Worm (Caenorhabditis elegans) whole organism, L2 larva: ENCODE measurements around the gene srg-4.

Experiments
- C34F6.9 ChIP-seq: fragments of 150-350 bp; optimal IDR thresholded peaks from 2 replicates; lab custom pipeline; 2014; ENCODE audit warnings: missing biosample characterization, missing genetic modification characterization
- F13H6.1 ChIP-seq: sonication (generic microtip); optimal IDR thresholded peaks from 2 replicates; lab custom pipeline; 2016; ENCODE audit warnings: missing genetic modification characterization, missing compliant biosample characterization
- R02D3.7 ChIP-seq: fragments of 150-350 bp; optimal IDR thresholded peaks from 2 replicates; lab custom pipeline; 2014; ENCODE audit warnings: missing biosample characterization, missing genetic modification characterization
- Y55F3AM.14 ChIP-seq: fragments of 200-800 bp; sonication (Bioruptor generic); optimal IDR thresholded peaks from 2 replicates; lab custom pipeline; 2018; ENCODE audit warnings: mild to moderate bottlenecking, missing genetic modification characterization, missing compliant biosample characterization
- ZK546.5 ChIP-seq: sonication (generic microtip); optimal IDR thresholded peaks from 2 replicates; lab custom pipeline; 2017; ENCODE audit warnings: missing biosample characterization, missing genetic modification characterization
- alr-1 ChIP-seq: fragments of 150-350 bp; optimal IDR thresholded peaks from 2 replicates; lab custom pipeline; 2014; ENCODE audit warnings: missing biosample characterization, missing genetic modification characterization
- aly-2 ChIP-seq: fragments of 150-350 bp; optimal IDR thresholded peaks from 2 replicates; lab custom pipeline; 2014; ENCODE audit warnings: missing biosample characterization, missing genetic modification characterization
- ama-1 ChIP-seq: fragments of 150-350 bp; optimal IDR thresholded peaks from 2 replicates; lab custom pipeline; 2018; ENCODE audit warnings: inconsistent platforms
- blmp-1 ChIP-seq: sonication (generic microtip); optimal IDR thresholded peaks from 2 replicates; lab custom pipeline; 2017; ENCODE audit warnings: missing genetic modification characterization, mild to moderate bottlenecking, missing compliant biosample characterization, antibody characterized with exemption, moderate library complexity; ENCODE audit not compliant: insufficient read depth
- ceh-16 ChIP-seq: fragments of 150-350 bp; optimal IDR thresholded peaks from 2 replicates; lab custom pipeline; 2014; ENCODE audit warnings: missing biosample characterization, missing genetic modification characterization
- ceh-82 ChIP-seq: fragments of 150-350 bp; optimal IDR thresholded peaks from 2 replicates; lab custom pipeline; 2014; ENCODE audit warnings: missing biosample characterization, missing genetic modification characterization
- egl-27 ChIP-seq: sonication (generic microtip); optimal IDR thresholded peaks from 3 replicates; lab custom pipeline; 2017; ENCODE audit warnings: missing biosample characterization, missing genetic modification reagents, missing genetic modification characterization
- elt-1 ChIP-seq: fragments of 150-350 bp; optimal IDR thresholded peaks from 2 replicates; lab custom pipeline; 2014; ENCODE audit warnings: missing biosample characterization, missing genetic modification characterization
- fos-1 ChIP-seq: fragments of 150-350 bp; optimal IDR thresholded peaks from 2 replicates; lab custom pipeline; 2014; ENCODE audit warnings: missing biosample characterization, missing genetic modification characterization
- gmeb-1 ChIP-seq: fragments of 150-350 bp; optimal IDR thresholded peaks from 2 replicates; lab custom pipeline; 2014; ENCODE audit warnings: missing biosample characterization, missing genetic modification characterization
- lin-11 ChIP-seq: fragments of 150-350 bp; sonication (generic microtip); optimal IDR thresholded peaks from 2 replicates; lab custom pipeline; 2014; ENCODE audit warnings: missing biosample characterization, missing genetic modification characterization, inconsistent platforms, mixed read lengths
- lin-13 ChIP-seq: fragments of 150-350 bp; optimal IDR thresholded peaks from 2 replicates; lab custom pipeline; 2014; ENCODE audit warnings: missing biosample characterization, missing genetic modification reagents, missing genetic modification characterization
- lin-39 ChIP-seq: fragments of 150-350 bp; optimal IDR thresholded peaks from 2 replicates; lab custom pipeline; 2014; ENCODE audit warnings: missing biosample characterization, missing genetic modification reagents, missing genetic modification characterization
- lsy-2 ChIP-seq, 2 experiments: fragments of 150-350 bp in 1 of 2; sonication (generic microtip) in 1 of 2; optimal IDR thresholded peaks; 2 replicates each; lab custom pipeline; 2014 to 2017; ENCODE audit warnings: missing biosample characterization in 2 of 2, missing genetic modification characterization in 2 of 2
- mab-5 ChIP-seq: fragments of 150-350 bp; optimal IDR thresholded peaks from 2 replicates; lab custom pipeline; 2014; ENCODE audit warnings: missing biosample characterization, missing genetic modification characterization
- mbf-1 ChIP-seq: sonication (generic microtip); optimal IDR thresholded peaks from 2 replicates; lab custom pipeline; 2017; ENCODE audit warnings: missing biosample characterization, missing genetic modification characterization
- mdl-1 ChIP-seq, 2 experiments: fragments of 150-350 bp in 1 of 2; sonication (generic microtip) in 1 of 2; optimal IDR thresholded peaks; 2 replicates each; lab custom pipeline; 2017; ENCODE audit warnings: missing biosample characterization in 2 of 2, missing genetic modification characterization in 2 of 2
- nhr-10 ChIP-seq: sonication (generic microtip); optimal IDR thresholded peaks from 2 replicates; lab custom pipeline; 2017; ENCODE audit warnings: missing biosample characterization, missing genetic modification characterization
- nhr-12 ChIP-seq: fragments of 150-350 bp; optimal IDR thresholded peaks from 2 replicates; lab custom pipeline; 2014; ENCODE audit warnings: missing biosample characterization, missing genetic modification characterization
- nhr-129 ChIP-seq: fragments of 150-350 bp; optimal IDR thresholded peaks from 2 replicates; lab custom pipeline; 2014; ENCODE audit warnings: missing biosample characterization, missing genetic modification characterization
- nhr-23 ChIP-seq: fragments of 150-350 bp; optimal IDR thresholded peaks from 2 replicates; lab custom pipeline; 2014; ENCODE audit warnings: missing biosample characterization, missing genetic modification reagents, missing genetic modification characterization
- nhr-237 ChIP-seq: fragments of 150-350 bp; optimal IDR thresholded peaks from 2 replicates; lab custom pipeline; 2014; ENCODE audit warnings: missing biosample characterization, missing genetic modification characterization
- nhr-77 ChIP-seq: fragments of 150-350 bp; optimal IDR thresholded peaks from 2 replicates; lab custom pipeline; 2014; ENCODE audit warnings: missing biosample characterization, missing genetic modification characterization
- peb-1 ChIP-seq: fragments of 150-350 bp; optimal IDR thresholded peaks from 2 replicates; lab custom pipeline; 2014; ENCODE audit warnings: missing biosample characterization, missing genetic modification characterization
- sem-4 ChIP-seq: fragments of 150-350 bp; optimal IDR thresholded peaks from 2 replicates; lab custom pipeline; 2014; ENCODE audit warnings: missing biosample characterization, missing genetic modification reagents, missing genetic modification characterization
- snpc-4 ChIP-seq: fragments of 150-350 bp; optimal IDR thresholded peaks from 2 replicates; lab custom pipeline; 2014; ENCODE audit warnings: missing biosample characterization, missing genetic modification characterization
- unc-39 ChIP-seq: fragments of 150-350 bp; optimal IDR thresholded peaks from 2 replicates; lab custom pipeline; 2014; ENCODE audit warnings: missing biosample characterization, missing genetic modification characterization
- unc-55 ChIP-seq: fragments of 150-350 bp; sonication (generic microtip); optimal IDR thresholded peaks from 3 replicates; lab custom pipeline; 2014; ENCODE audit warnings: missing biosample characterization, missing genetic modification reagents, missing genetic modification characterization
- unc-62 ChIP-seq: fragments of 150-350 bp; optimal IDR thresholded peaks from 2 replicates; lab custom pipeline; 2014; ENCODE audit warnings: missing biosample characterization, missing genetic modification reagents, missing genetic modification characterization
- zag-1 ChIP-seq: fragments of 150-350 bp; optimal IDR thresholded peaks from 2 replicates; lab custom pipeline; 2014; ENCODE audit warnings: missing biosample characterization, missing genetic modification characterization
- ztf-1 ChIP-seq: fragments of 200-800 bp; sonication (Bioruptor generic); conservative IDR thresholded peaks from 2 replicates; pipeline ENCODE4 v1.3.6; 2022; ENCODE audit warnings: missing genetic modification characterization, missing compliant biosample characterization
- ztf-4 ChIP-seq: fragments of 150-350 bp; optimal IDR thresholded peaks from 2 replicates; lab custom pipeline; 2014; ENCODE audit warnings: missing biosample characterization, missing genetic modification characterization

Gene srg-4

DNA sequence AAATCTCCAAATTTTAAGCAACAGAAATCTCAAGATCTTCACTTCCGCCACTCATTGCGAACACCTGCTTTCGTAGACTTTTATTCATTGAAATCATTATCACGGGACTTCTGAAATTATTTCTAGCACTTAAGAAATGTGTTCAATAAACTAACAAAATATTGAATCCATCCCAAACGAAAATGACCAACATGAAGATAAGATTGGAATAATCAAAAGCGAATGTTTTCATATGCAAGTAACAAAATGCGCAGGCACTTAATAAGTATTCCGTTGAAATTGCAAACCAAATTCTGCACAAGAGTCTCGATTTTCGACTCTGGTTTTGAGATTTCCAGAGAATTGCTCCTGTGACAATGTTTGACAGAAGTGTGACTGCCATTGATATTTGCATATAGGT is 2.6 kb upstream of the srg-4 start, which contains the start of gene srg-5:
Gene srg-5 (minus strand): TSS at position 101 of the 400 bp plus-strand sequence.
- TF ChIP-seq unc-55 (GFP tag; lab: Kevin White, UChicago) (no peak), elt-1 (tag; lab: Kevin White, UChicago) (no peak), ceh-16 (tag; lab: Kevin White, UChicago) (no peak), nhr-129 (tag; lab: Kevin White, UChicago) (no peak), C34F6.9 (tag; lab: Kevin White, UChicago) (no peak), mab-5 (tag; lab: Kevin White, UChicago) (no peak), lsy-2 (tag; optimal IDR thresholded peaks at IDR 0.05; lab: Kevin White, UChicago) (no peak), nhr-77 (tag; lab: Kevin White, UChicago) (no peak), sem-4 (tag; lab: Kevin White, UChicago) (no peak), R02D3.7 (tag; lab: Kevin White, UChicago) (no peak), unc-62 (GFP tag; lab: Kevin White, UChicago) (no peak), unc-39 (tag; lab: Kevin White, UChicago) (no peak)

DNA sequence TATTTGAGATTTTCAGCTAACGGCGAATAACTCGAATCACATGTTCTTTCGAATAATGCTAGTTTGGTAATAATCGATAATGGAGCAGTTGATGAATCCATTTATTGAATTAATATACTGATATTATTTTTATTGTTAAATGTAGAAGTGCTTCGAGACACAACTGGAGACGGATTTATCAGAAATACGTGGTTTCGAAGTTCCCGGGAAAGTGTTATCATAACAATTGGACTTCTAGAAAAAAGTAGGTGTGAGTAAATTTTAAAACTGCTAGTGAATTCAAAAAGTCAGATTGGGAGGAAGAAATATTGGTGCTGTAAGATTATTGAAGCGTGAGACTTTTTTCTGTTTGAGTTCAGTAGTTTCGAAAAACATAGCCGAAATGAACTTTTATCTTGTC is 1.8 kb downstream of the srg-4 start, which contains the start of gene srg-2:
Gene srg-2 (minus strand): TSS at position 101 of the 400 bp plus-strand sequence.
- TF ChIP-seq unc-62 (GFP tag; lab: Kevin White, UChicago) (no peak), elt-1 (tag; lab: Kevin White, UChicago) (no peak), ztf-1 (GFP tag; lab: Robert Waterston, UW) (no peak), nhr-237 (tag; lab: Kevin White, UChicago) (no peak), nhr-23 (tag; lab: Kevin White, UChicago) (no peak)
- TF ChIP-seq, all 48 proteins: peak for 0

DNA sequence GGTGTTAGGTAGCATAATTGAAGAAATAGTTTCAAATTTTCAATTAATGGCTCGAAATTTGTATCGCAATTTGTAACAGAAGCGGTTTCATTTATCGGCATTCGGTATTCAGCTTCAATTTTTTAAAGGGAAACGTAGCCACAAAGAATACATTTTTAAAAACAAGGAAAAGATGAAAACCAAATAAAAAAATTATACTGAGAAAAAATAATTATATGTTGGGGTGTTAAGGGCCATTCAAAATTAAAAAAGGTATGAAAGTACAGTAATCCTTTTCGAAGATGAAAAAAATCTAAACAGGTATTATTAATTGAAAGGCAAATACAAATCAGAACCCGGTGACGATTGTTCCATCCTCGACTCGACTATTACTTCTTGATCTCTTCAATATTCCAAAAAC is 3.6 kb downstream of the srg-4 start, which contains the start of gene srg-1:
Gene srg-1 (minus strand): TSS at position 101 of the 400 bp plus-strand sequence.
- no peak for TF ChIP-seq ZK546.5 (tag; lab: Kevin White, UChicago)

DNA sequence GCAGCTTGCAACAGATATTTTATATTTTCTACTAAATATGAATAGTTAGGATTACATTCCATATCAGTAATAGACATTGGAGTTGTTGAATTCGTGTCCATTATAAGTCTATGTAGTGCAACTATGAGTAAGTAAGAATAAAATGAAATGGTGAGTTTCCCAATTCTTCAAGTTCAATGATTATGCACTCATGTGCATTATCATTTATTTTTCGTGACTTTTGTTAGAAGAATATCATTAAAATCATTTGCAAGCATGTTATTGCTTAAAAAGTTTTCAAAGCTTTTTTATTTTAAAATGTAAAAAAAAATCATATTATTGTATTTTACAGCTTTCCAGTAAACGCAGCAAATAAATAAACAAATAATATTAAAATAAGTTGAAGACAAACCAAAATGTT is 5.2 kb downstream of the srg-4 start, which contains the start of gene srg-9:
Gene srg-9 (minus strand): TSS at position 101 of the 400 bp plus-strand sequence.
- no peak for TF ChIP-seq peb-1
- TF ChIP-seq nhr-10 (tag; lab: Kevin White, UChicago) = no peak
- TF ChIP-seq lin-39 (tag; lab: Kevin White, UChicago) = no peak
- no peak for TF ChIP-seq unc-62 (GFP tag; lab: Kevin White, UChicago)
- TF ChIP-seq, all 48 proteins: peak for 0

DNA sequence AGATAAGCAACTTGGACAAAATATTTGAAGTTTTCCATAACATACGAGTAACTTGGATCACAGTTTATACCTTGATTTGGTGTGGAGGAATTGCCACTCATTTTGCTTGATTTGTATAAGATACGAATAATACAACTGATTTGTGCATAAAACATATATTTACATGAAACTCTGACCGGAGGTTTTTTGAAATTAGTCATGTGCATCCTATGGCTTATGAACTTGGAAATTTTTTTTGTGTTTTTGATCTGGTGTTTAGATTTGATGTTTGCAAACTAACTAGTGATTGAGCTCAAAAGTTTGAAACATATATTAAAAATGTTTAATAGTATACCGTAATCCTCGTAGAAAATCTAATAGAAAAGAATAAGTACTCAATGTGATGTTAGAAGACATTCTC is 7.1 kb downstream of the srg-4 start, which contains the start of gene srg-8:
Gene srg-8 (minus strand): TSS at position 101 of the 400 bp plus-strand sequence.
- TF ChIP-seq Y55F3AM.14 (GFP tag; lab: Kevin White, UChicago) (no peak), lin-13 (GFP tag; lab: Kevin White, UChicago) (no peak), F13H6.1 (tag; lab: Kevin White, UChicago) (no peak), snpc-4 (tag; lab: Kevin White, UChicago) (no peak), ama-1 (lab: Kevin White, UChicago) (no peak), nhr-23 (tag; lab: Kevin White, UChicago) (no peak), unc-62 (GFP tag; lab: Kevin White, UChicago) (no peak), lin-11 (tag; lab: Kevin White, UChicago) (no peak), ztf-4 (tag; lab: Kevin White, UChicago) (no peak), egl-27 (tag; lab: Kevin White, UChicago) (no peak), nhr-129 (tag; lab: Kevin White, UChicago) (no peak), alr-1 (tag; lab: Kevin White, UChicago) (no peak), blmp-1 (no peak), mdl-1 (tag; optimal IDR thresholded peaks at IDR 0.05; lab: Kevin White, UChicago) (no peak), aly-2 (no peak), ztf-1 (GFP tag; lab: Robert Waterston, UW) (no peak)

DNA sequence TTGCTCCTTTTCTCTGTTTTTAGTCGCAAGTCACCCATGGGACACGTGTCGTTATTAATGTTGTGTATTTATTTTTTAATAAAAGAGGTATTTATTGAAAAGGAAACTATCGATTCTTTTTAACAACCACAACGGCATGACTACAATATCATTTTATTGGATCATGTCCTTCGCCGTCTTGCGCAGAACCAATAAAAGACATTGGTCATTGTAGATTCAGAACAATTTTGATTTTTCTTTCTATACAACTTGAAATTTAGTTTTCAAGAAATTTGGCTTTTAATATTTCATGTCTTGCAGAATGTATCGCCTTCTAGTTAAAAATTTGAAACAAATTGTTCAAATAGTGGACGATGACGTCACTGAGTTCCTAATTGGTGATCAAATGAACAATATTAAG is 10.4 kb downstream of the srg-4 start, which contains the start of gene amdh-1:
Gene amdh-1 (plus strand): TSS at position 301 of the 400 bp plus-strand sequence.
- TF ChIP-seq Y55F3AM.14 (GFP tag; lab: Kevin White, UChicago) (no peak), ceh-82 (no peak), F13H6.1 (tag; lab: Kevin White, UChicago) (no peak), ztf-4 (tag; lab: Kevin White, UChicago) (no peak), lin-13 (GFP tag; lab: Kevin White, UChicago) (no peak), ZK546.5 (tag; lab: Kevin White, UChicago) (no peak), ceh-16 (tag; lab: Kevin White, UChicago) (no peak), unc-62 (GFP tag; lab: Kevin White, UChicago) (no peak), fos-1 (tag; lab: Kevin White, UChicago) (no peak), snpc-4 (tag; lab: Kevin White, UChicago) (no peak), nhr-12 (tag; lab: Kevin White, UChicago) (no peak), gmeb-1 (tag; lab: Kevin White, UChicago) (no peak), lin-11 (tag; lab: Kevin White, UChicago) (no peak), zag-1 (no peak), egl-27 (tag; lab: Kevin White, UChicago) (no peak), mbf-1 (tag; lab: Kevin White, UChicago) (no peak)
